Fruit fly (Drosophila melanogaster): Measurements from ENCODE around the gene cad.

DNA sequence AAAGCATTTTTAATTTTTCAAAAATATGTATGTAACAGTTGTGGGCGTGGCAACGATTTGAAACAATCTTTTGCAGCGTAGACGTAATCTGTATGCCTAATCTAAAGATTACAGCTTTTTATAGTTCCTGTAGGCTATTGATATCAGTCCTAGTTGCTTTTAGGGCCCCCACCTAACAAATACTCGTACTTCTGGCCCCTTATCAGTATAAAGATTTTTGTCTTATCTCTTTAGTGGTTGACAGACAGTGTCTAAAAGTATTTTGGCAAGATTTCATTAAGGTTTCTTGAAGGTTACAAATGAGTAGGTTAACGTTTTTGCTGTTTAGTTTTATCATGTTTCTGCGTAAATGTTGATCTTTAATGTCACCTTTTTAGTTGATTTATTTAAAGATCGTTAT is 58.2 kb downstream of the cad start:
- TF ChIP-seq bigmax (GFP tag; optimal IDR thresholded peaks at IDR 0.05) (no peak), CG12299 (tag; optimal IDR thresholded peaks at IDR 0.05) (no peak), CG33213 (GFP tag; optimal IDR thresholded peaks at IDR 0.05) (no peak)

Data from whole organism, embryonic.